Fruit fly (Drosophila melanogaster) whole organism, embryonic: ENCODE measurements around the gene Blos4.

Experiments
- Ada2b ChIP-seq: fragments of 200-800 bp; sonication (Bioruptor generic); IDR thresholded peaks from 2 replicates; pipeline ENCODE4 v1.3.6; 2022; ENCODE audit warnings: missing biosample characterization, missing genetic modification characterization
- Antp ChIP-seq: fragments of 200-800 bp; sonication (Bioruptor generic); optimal IDR thresholded peaks from 3 replicates; lab custom pipeline; 2016; ENCODE audit warnings: missing biosample characterization, missing genetic modification characterization
- Asciz ChIP-seq: fragments of 200-800 bp; sonication (Bioruptor generic); optimal IDR thresholded peaks from 2 replicates; lab custom pipeline; 2017; ENCODE audit warnings: missing biosample characterization, mild to moderate bottlenecking, missing genetic modification characterization, missing genetic modification reagents
- Awh ChIP-seq: fragments of 200-800 bp; sonication (Bioruptor generic); IDR thresholded peaks from 2 replicates; pipeline ENCODE4, ENCODE4 v1.3.6; 2022; ENCODE audit warnings: missing biosample characterization, missing genetic modification characterization
- B-H2 ChIP-seq: fragments of 200-800 bp; sonication (Bioruptor generic); optimal IDR thresholded peaks from 2 replicates; lab custom pipeline; 2018; ENCODE audit warnings: missing biosample characterization, mild to moderate bottlenecking, missing genetic modification characterization
- BtbVII ChIP-seq: fragments of 200-800 bp; sonication (Bioruptor generic); optimal IDR thresholded peaks from 3 replicates; lab custom pipeline; 2017; ENCODE audit warnings: missing biosample characterization, mild to moderate bottlenecking, missing genetic modification characterization
- CG10654 ChIP-seq: fragments of 200-800 bp; sonication (Bioruptor generic); optimal IDR thresholded peaks from 2 replicates; lab custom pipeline; 2016; ENCODE audit warnings: missing biosample characterization, missing genetic modification characterization
- CG11085 ChIP-seq: fragments of 200-800 bp; sonication (Bioruptor generic); IDR thresholded peaks from 2 replicates; pipeline ENCODE4 v1.3.6; 2022; ENCODE audit warnings: missing biosample characterization, missing genetic modification characterization
- CG11696 ChIP-seq: fragments of 200-800 bp; sonication (Bioruptor generic); IDR thresholded peaks from 2 replicates; pipeline ENCODE4 v1.3.6; 2022; ENCODE audit warnings: missing biosample characterization, missing genetic modification characterization
- CG13287 ChIP-seq: fragments of 200-800 bp; sonication (Bioruptor generic); IDR thresholded peaks from 2 replicates; pipeline ENCODE4 v1.3.6; 2022; ENCODE audit warnings: missing biosample characterization, missing genetic modification characterization; ENCODE audit not compliant: partially characterized antibody
- CG17328 ChIP-seq: fragments of 200-800 bp; sonication (Bioruptor generic); IDR thresholded peaks from 2 replicates; pipeline ENCODE4 v1.3.6; 2022; ENCODE audit warnings: missing biosample characterization, missing genetic modification characterization
- CG3847 ChIP-seq: fragments of 200-800 bp; sonication (Bioruptor generic); IDR thresholded peaks from 2 replicates; pipeline ENCODE4 v1.3.6; 2022; ENCODE audit warnings: missing biosample characterization, missing genetic modification characterization
- CG3995 ChIP-seq: fragments of 200-800 bp; sonication (Bioruptor generic); optimal IDR thresholded peaks from 3 replicates; lab custom pipeline; 2016; ENCODE audit warnings: missing biosample characterization, missing genetic modification characterization
- CG8089 ChIP-seq: fragments of 200-800 bp; sonication (Bioruptor generic); optimal IDR thresholded peaks from 3 replicates; lab custom pipeline; 2016; ENCODE audit warnings: missing biosample characterization, missing genetic modification characterization
- CG8359 ChIP-seq: fragments of 200-800 bp; sonication (Bioruptor generic); optimal IDR thresholded peaks from 2 replicates; lab custom pipeline; 2017; ENCODE audit warnings: missing biosample characterization, mild to moderate bottlenecking, missing genetic modification characterization, borderline replicate concordance
- CG9876 ChIP-seq: fragments of 200-800 bp; sonication (Bioruptor generic); optimal IDR thresholded peaks from 2 replicates; lab custom pipeline; 2016; ENCODE audit warnings: missing biosample characterization, missing genetic modification characterization
- Dip3 ChIP-seq: fragments of 200-800 bp; sonication (Bioruptor generic); optimal IDR thresholded peaks from 3 replicates; lab custom pipeline; 2016; ENCODE audit warnings: missing biosample characterization, missing genetic modification characterization
- Dref ChIP-seq: fragments of 200-800 bp; sonication (Bioruptor generic); IDR thresholded peaks from 2 replicates; pipeline ENCODE4 v1.3.6; 2022; ENCODE audit warnings: missing biosample characterization, missing genetic modification characterization
- Eip74EF ChIP-seq, 2 experiments: fragments of 200-800 bp in 1 of 2; fragments of >200 bp in 1 of 2; sonication (Bioruptor generic) in 1 of 2; optimal IDR thresholded peaks; 2 replicates each; lab custom pipeline; 2017 to 2019; ENCODE audit warnings: missing biosample characterization in 2 of 2, missing genetic modification characterization in 2 of 2, mild to moderate bottlenecking in 1 of 2, moderate library complexity in 1 of 2
- Fer2 ChIP-seq: fragments of 200-800 bp; sonication (Bioruptor generic); optimal IDR thresholded peaks from 2 replicates; lab custom pipeline; 2018; ENCODE audit warnings: missing biosample characterization, mild to moderate bottlenecking, missing genetic modification characterization, moderate library complexity
- HLH4C ChIP-seq: fragments of 200-800 bp; sonication (Bioruptor generic); IDR thresholded peaks from 3 replicates; pipeline ENCODE4 v1.3.6; 2022; ENCODE audit warnings: missing biosample characterization, missing genetic modification characterization; ENCODE audit not compliant: partially characterized antibody
- MESR4 ChIP-seq: fragments of 200-800 bp; sonication (Bioruptor generic); optimal IDR thresholded peaks from 2 replicates; lab custom pipeline; 2018; ENCODE audit warnings: missing biosample characterization, mild to moderate bottlenecking, missing genetic modification characterization, moderate library complexity
- Sox102F ChIP-seq: fragments of 200-800 bp; sonication (Bioruptor generic); optimal IDR thresholded peaks from 2 replicates; lab custom pipeline; 2018; ENCODE audit warnings: missing biosample characterization, mild to moderate bottlenecking, missing genetic modification characterization, moderate library complexity
- Trl ChIP-seq, 3 experiments: fragments of >200 bp in 2 of 3; fragments of 200-800 bp in 1 of 3; sonication (Bioruptor generic) in 1 of 3; optimal IDR thresholded peaks; 2 replicates in 1 of 3; 3 replicates in 2 of 3; lab custom pipeline; 2016 to 2017; ENCODE audit warnings: missing biosample characterization in 1 of 3, missing genetic modification characterization in 1 of 3
- ato ChIP-seq: fragments of 200-800 bp; sonication (Bioruptor generic); IDR thresholded peaks from 2 replicates; pipeline ENCODE4 v1.3.6; 2022; ENCODE audit warnings: missing biosample characterization, missing genetic modification characterization; ENCODE audit not compliant: partially characterized antibody
- bbx ChIP-seq: fragments of 200-800 bp; sonication (Bioruptor generic); IDR thresholded peaks from 2 replicates; pipeline ENCODE4 v1.3.6; 2022; ENCODE audit warnings: missing biosample characterization, missing genetic modification characterization; ENCODE audit not compliant: partially characterized antibody
- bigmax ChIP-seq: fragments of 200-800 bp; sonication (Bioruptor generic); optimal IDR thresholded peaks from 2 replicates; lab custom pipeline; 2018; ENCODE audit warnings: missing biosample characterization, mild to moderate bottlenecking, missing genetic modification characterization
- bowl ChIP-seq: fragments of 200-800 bp; sonication (Bioruptor generic); IDR thresholded peaks from 2 replicates; pipeline ENCODE4 v1.3.6; 2022; ENCODE audit warnings: missing biosample characterization, missing genetic modification characterization
- br ChIP-seq: fragments of >200 bp; optimal IDR thresholded peaks from 2 replicates; lab custom pipeline; 2017
- chinmo ChIP-seq: fragments of 200-800 bp; sonication (Bioruptor generic); IDR thresholded peaks from 4 replicates; pipeline ENCODE4 v1.3.6; 2022; ENCODE audit warnings: missing biosample characterization, missing genetic modification characterization; ENCODE audit not compliant: partially characterized antibody
- chn ChIP-seq: fragments of 200-800 bp; sonication (Bioruptor generic); optimal IDR thresholded peaks from 2 replicates; lab custom pipeline; 2016; ENCODE audit warnings: missing biosample characterization, missing genetic modification characterization
- en ChIP-seq: fragments of 200-800 bp; sonication (Bioruptor generic); optimal IDR thresholded peaks from 2 replicates; lab custom pipeline; 2016; ENCODE audit warnings: missing biosample characterization, missing genetic modification characterization
- gce ChIP-seq: fragments of 200-800 bp; sonication (Bioruptor generic); IDR thresholded peaks from 3 replicates; pipeline ENCODE4 v1.3.6; 2022; ENCODE audit warnings: missing biosample characterization, missing genetic modification characterization
- gcm ChIP-seq: fragments of 200-800 bp; sonication (Bioruptor generic); optimal IDR thresholded peaks from 2 replicates; lab custom pipeline; 2019; ENCODE audit warnings: missing biosample characterization, mild to moderate bottlenecking, missing genetic modification characterization, moderate library complexity
- hkb ChIP-seq, 2 experiments: fragments of 200-800 bp in 1 of 2; fragments of >200 bp in 1 of 2; sonication (Bioruptor generic) in 1 of 2; IDR thresholded peaks in 1 of 2; optimal IDR thresholded peaks in 1 of 2; 2 replicates each; pipeline versions ENCODE4 v1.3.6 to Lab custom; 2017 to 2022; ENCODE audit warnings: missing biosample characterization in 1 of 2, missing genetic modification characterization in 1 of 2
- klu ChIP-seq: fragments of 200-800 bp; sonication (Bioruptor generic); IDR thresholded peaks from 2 replicates; pipeline ENCODE4 v1.3.6; 2022; ENCODE audit warnings: missing biosample characterization, missing genetic modification characterization
- nmo ChIP-seq: fragments of 200-800 bp; sonication (Bioruptor generic); optimal IDR thresholded peaks from 2 replicates; lab custom pipeline; 2018; ENCODE audit warnings: missing biosample characterization, mild to moderate bottlenecking, missing genetic modification characterization, moderate library complexity
- onecut ChIP-seq: fragments of 200-800 bp; sonication (Bioruptor generic); IDR thresholded peaks from 2 replicates; pipeline ENCODE4 v1.3.6; 2022; ENCODE audit warnings: missing biosample characterization, missing genetic modification characterization
- p53 ChIP-seq: fragments of 200-800 bp; sonication (Bioruptor generic); optimal IDR thresholded peaks from 2 replicates; lab custom pipeline; 2016; ENCODE audit warnings: missing biosample characterization, missing genetic modification characterization
- pnt ChIP-seq: fragments of 200-800 bp; sonication (Bioruptor generic); optimal IDR thresholded peaks from 3 replicates; lab custom pipeline; 2016; ENCODE audit warnings: missing biosample characterization, missing genetic modification characterization
- sc ChIP-seq, 3 experiments: fragments of >200 bp in 2 of 3; fragments of 200-800 bp in 1 of 3; sonication (Bioruptor generic) in 1 of 3; optimal IDR thresholded peaks; 2 replicates in 2 of 3; 3 replicates in 1 of 3; lab custom pipeline; 2017; ENCODE audit warnings: mild to moderate bottlenecking in 1 of 3, missing biosample characterization in 1 of 3, missing genetic modification characterization in 1 of 3, missing genetic modification reagents in 1 of 3
- schlank ChIP-seq: fragments of 200-800 bp; sonication (Bioruptor generic); optimal IDR thresholded peaks from 2 replicates; lab custom pipeline; 2018; ENCODE audit warnings: missing biosample characterization, mild to moderate bottlenecking, missing genetic modification characterization
- sd ChIP-seq: fragments of 200-800 bp; sonication (Bioruptor generic); optimal IDR thresholded peaks from 3 replicates; lab custom pipeline; 2018; ENCODE audit warnings: missing biosample characterization, mild to moderate bottlenecking, missing genetic modification characterization, moderate library complexity
- stwl ChIP-seq: fragments of 200-800 bp; sonication (Bioruptor generic); optimal IDR thresholded peaks from 3 replicates; lab custom pipeline; 2018; ENCODE audit warnings: missing biosample characterization, mild to moderate bottlenecking, missing genetic modification characterization, moderate library complexity
- tup ChIP-seq: fragments of 200-800 bp; sonication (Bioruptor generic); optimal IDR thresholded peaks from 2 replicates; lab custom pipeline; 2016; ENCODE audit warnings: missing biosample characterization, mild to moderate bottlenecking, missing genetic modification characterization, moderate library complexity
- unc-4 ChIP-seq: fragments of 200-800 bp; sonication (Bioruptor generic); IDR thresholded peaks from 2 replicates; pipeline ENCODE4 v1.3.6; 2022; ENCODE audit warnings: missing biosample characterization, missing genetic modification characterization; ENCODE audit not compliant: partially characterized antibody
- usp ChIP-seq: fragments of >200 bp; optimal IDR thresholded peaks from 2 replicates; lab custom pipeline; 2017; ENCODE audit warnings: missing biosample characterization, missing genetic modification characterization
- zen2 ChIP-seq: fragments of 200-800 bp; sonication (Bioruptor generic); IDR thresholded peaks from 3 replicates; pipeline ENCODE4 v1.3.6; 2022; ENCODE audit warnings: missing biosample characterization, missing genetic modification characterization; ENCODE audit not compliant: partially characterized antibody

Blos4 gene

dm6 chr3L:10857515-10858023 lies 21.3 kb upstream of the Blos4 start (continued):
- peak; percentile 46 for TF ChIP-seq chn (GFP tag; lab: Kevin White, UChicago)
- no peak for TF ChIP-seq Sox102F (GFP tag; lab: Kevin White, UChicago)
- TF ChIP-seq Eip74EF (GFP tag; optimal IDR thresholded peaks at IDR 0.05; lab: Kevin White, UChicago), result no peak
- TF ChIP-seq sc (optimal IDR thresholded peaks at IDR 0.05; lab: Kevin White, UChicago), result no peak
- no peak for TF ChIP-seq sc (GFP tag; optimal IDR thresholded peaks at IDR 0.05; lab: Kevin White, UChicago)
- no peak for TF ChIP-seq CG3995 (GFP tag; lab: Kevin White, UChicago)
- no peak for TF ChIP-seq stwl (tag; lab: Kevin White, UChicago)
- no peak for TF ChIP-seq nmo (GFP tag; lab: Kevin White, UChicago)
- TF ChIP-seq tup, result no peak
- TF ChIP-seq MESR4 (GFP tag; lab: Kevin White, UChicago), result no peak
- peak; percentile 21 for TF ChIP-seq BtbVII (GFP tag; lab: Kevin White, UChicago)
- peak; percentile 46 for TF ChIP-seq Dip3 (GFP tag; lab: Kevin White, UChicago)
- peak; percentile 70 for TF ChIP-seq CG17328
- peak; percentile 29; the same call in 1 of the 3 replicates for TF ChIP-seq HLH4C (GFP tag; lab: Robert Waterston, UW)
- no peak for TF ChIP-seq klu (GFP tag; lab: Robert Waterston, UW)
- no peak for TF ChIP-seq bigmax (GFP tag; lab: Kevin White, UChicago)
- peak; percentile 37; the same call in 1 of the 2 replicates for TF ChIP-seq unc-4 (GFP tag; lab: Robert Waterston, UW)
- TF ChIP-seq en (GFP tag; lab: Kevin White, UChicago), result no peak
- TF ChIP-seq chinmo (GFP tag; lab: Robert Waterston, UW), result peak; percentile 98
- TF ChIP-seq CG11085 (GFP tag; lab: Robert Waterston, UW), result no peak
- no peak for TF ChIP-seq schlank (tag; lab: Kevin White, UChicago)
- TF ChIP-seq Fer2 (tag; lab: Kevin White, UChicago), result peak; percentile 18
- TF ChIP-seq CG11696 (GFP tag; lab: Robert Waterston, UW), result 0 out of 2 replicates have a peak, but pooled peaks have one; percentile 46
- no peak for TF ChIP-seq Dref (GFP tag; lab: Robert Waterston, UW)
- no peak for TF ChIP-seq CG10654 (GFP tag; lab: Kevin White, UChicago)
- TF ChIP-seq CG3847 (GFP tag; lab: Robert Waterston, UW), result peak; percentile 41; the same call in 1 of the 2 replicates
- no peak for TF ChIP-seq usp
- peak; percentile 74 for TF ChIP-seq bbx (GFP tag; lab: Robert Waterston, UW)
- peak; percentile 69; the same call in 1 of the 3 replicates for TF ChIP-seq gce (GFP tag; lab: Robert Waterston, UW)
- peak; percentile 55 for TF ChIP-seq Asciz (GFP tag; lab: Kevin White, UChicago)
- no peak for TF ChIP-seq bowl (GFP tag; lab: Robert Waterston, UW)

- no peak for TF ChIP-seq hkb (optimal IDR thresholded peaks at IDR 0.05; lab: Kevin White, UChicago)
- TF ChIP-seq hkb (GFP tag; IDR thresholded peaks at IDR 0.05; lab: Robert Waterston, UW), result no peak
- no peak for TF ChIP-seq zen2 (GFP tag; lab: Robert Waterston, UW)
- no peak for TF ChIP-seq CG13287
- TF ChIP-seq Awh (GFP tag; lab: Robert Waterston, UW), result no peak
- TF ChIP-seq Trl (optimal IDR thresholded peaks at IDR 0.05; lab: Kevin White, UChicago), result no peak
- TF ChIP-seq Trl (GFP tag; optimal IDR thresholded peaks at IDR 0.05; lab: Kevin White, UChicago), result no peak
- TF ChIP-seq sd (tag; lab: Kevin White, UChicago), result no peak
- no peak for TF ChIP-seq ato (GFP tag; lab: Robert Waterston, UW)
- TF ChIP-seq onecut (GFP tag; lab: Robert Waterston, UW), result no peak
- TF ChIP-seq p53 (GFP tag; lab: Kevin White, UChicago), result no peak
- no peak for TF ChIP-seq Sox102F (GFP tag; lab: Kevin White, UChicago)
- no peak for TF ChIP-seq Antp
- TF ChIP-seq Ada2b (GFP tag; lab: Robert Waterston, UW), result no peak
- no peak for TF ChIP-seq CG8359
- TF ChIP-seq CG8089 (GFP tag; lab: Kevin White, UChicago), result no peak
- no peak for TF ChIP-seq B-H2 (GFP tag; lab: Kevin White, UChicago)
- no peak for TF ChIP-seq pnt (GFP tag; lab: Kevin White, UChicago)
- TF ChIP-seq br (lab: Kevin White, UChicago), result no peak
- no peak for TF ChIP-seq CG9876 (GFP tag; lab: Kevin White, UChicago)
- TF ChIP-seq gcm (GFP tag; lab: Kevin White, UChicago), result peak; percentile 1
Observed at dm6 chr3L:10858569-10858968, 20.3 kb upstream of the Blos4 start.
